Fruit fly (Drosophila melanogaster) Kc167 (cell line): ENCODE data around the gene lin-28.

Experiments
- Myc ChIP-seq: fragments of >200 bp; optimal IDR thresholded peaks from 2 replicates; lab custom pipeline; 2017; ENCODE audit warnings: missing external identifiers
- Sin3A ChIP-seq: fragments of >200 bp; optimal IDR thresholded peaks from 2 replicates; lab custom pipeline; 2018; ENCODE audit warnings: missing external identifiers
- h ChIP-seq: fragments of >200 bp; optimal IDR thresholded peaks from 3 replicates; lab custom pipeline; 2018; ENCODE audit warnings: missing external identifiers
- insv ChIP-seq: fragments of >200 bp; optimal IDR thresholded peaks from 3 replicates; lab custom pipeline; 2018; ENCODE audit warnings: missing external identifiers
- psq ChIP-seq: fragments of >200 bp; optimal IDR thresholded peaks from 2 replicates; lab custom pipeline; 2017; ENCODE audit warnings: missing external identifiers
- ttk ChIP-seq: sonication (Bioruptor generic); optimal IDR thresholded peaks from 2 replicates; lab custom pipeline; 2017; ENCODE audit warnings: missing external identifiers

lin-28 gene

DNA sequence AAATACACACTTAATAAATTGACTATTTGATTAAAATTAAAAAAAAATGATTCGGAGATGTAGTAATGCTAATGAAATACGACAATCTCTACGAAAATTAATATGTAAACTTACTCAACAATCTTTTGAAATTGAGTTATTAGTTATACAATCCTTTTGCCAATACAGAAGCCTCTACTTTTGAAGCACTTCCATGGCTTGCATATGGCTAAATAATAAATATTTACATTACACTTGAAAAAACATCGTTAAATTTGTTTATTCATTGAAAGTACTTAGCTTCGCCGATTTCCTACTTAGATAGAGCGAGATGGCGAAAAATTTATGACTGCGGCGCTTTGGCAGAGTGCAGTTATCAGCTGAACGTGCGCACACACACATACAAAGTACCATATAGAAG is 13.8 kb upstream of the lin-28 start:
- TF ChIP-seq psq (lab: Kevin White, UChicago) (no peak), Sin3A (no peak), Myc (lab: Kevin White, UChicago) (no peak), h (lab: Kevin White, UChicago) (no peak), ttk (lab: Kevin White, UChicago) (no peak), insv (no peak)

DNA sequence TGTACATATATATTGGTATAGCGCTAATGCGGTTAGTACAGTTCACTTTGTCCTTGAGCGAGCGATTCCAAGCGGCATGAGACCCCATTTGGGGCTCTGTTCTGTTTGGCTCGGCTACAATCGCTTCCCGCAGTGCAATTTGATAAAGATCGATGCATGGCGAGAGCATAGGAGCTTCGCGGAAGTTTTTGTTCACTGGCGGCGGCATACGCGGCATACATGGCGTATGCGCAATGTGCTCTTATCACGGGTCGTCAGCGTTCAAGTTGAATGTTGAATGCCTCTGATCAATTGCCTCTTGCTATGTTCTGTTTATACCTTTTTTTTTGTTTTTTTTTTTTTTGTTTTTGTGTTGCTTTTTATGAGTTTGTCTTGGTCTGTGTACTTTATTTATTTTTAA is 13.4 kb upstream of the lin-28 start:
- TF ChIP-seq insv (no peak), Myc (lab: Kevin White, UChicago) (no peak), Sin3A (no peak), h (lab: Kevin White, UChicago) (no peak), ttk (lab: Kevin White, UChicago) (no peak), psq (lab: Kevin White, UChicago) (no peak)

DNA sequence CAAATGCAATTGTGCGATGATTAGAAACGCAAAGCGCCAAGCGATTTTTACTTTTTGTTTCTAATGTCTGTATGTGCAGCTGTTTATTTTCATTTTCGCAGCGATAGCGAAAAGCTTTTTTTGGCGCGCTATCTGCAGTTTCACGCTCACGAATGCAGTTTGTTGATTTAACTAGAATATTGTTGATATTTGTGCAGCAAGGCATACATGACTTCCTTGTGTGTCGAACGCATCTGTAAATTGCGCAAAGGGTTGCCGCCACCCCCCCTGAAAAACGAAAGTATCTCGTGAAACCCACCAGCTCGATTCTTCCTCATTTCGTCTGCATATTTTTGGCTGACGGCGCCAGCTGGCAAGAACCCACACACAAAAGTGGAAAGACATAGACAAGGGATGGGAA is 12.9 kb upstream of the lin-28 start:
- TF ChIP-seq ttk (lab: Kevin White, UChicago): no peak
- TF ChIP-seq Sin3A: no peak
- no peak for TF ChIP-seq insv
- no peak for TF ChIP-seq psq (lab: Kevin White, UChicago)
- TF ChIP-seq h (lab: Kevin White, UChicago): no peak
- no peak for TF ChIP-seq Myc (lab: Kevin White, UChicago)

dm6 chr3L:5642837-5643236 is 11.6 kb upstream of the lin-28 start:
- TF ChIP-seq psq (lab: Kevin White, UChicago) (no peak), Sin3A (no peak), Myc (lab: Kevin White, UChicago) (no peak), insv (no peak), h (lab: Kevin White, UChicago) (no peak), ttk (lab: Kevin White, UChicago) (no peak)

- TF ChIP-seq h (lab: Kevin White, UChicago) (no peak), Sin3A (no peak), ttk (lab: Kevin White, UChicago) (no peak), insv (no peak), Myc (lab: Kevin White, UChicago) (no peak), psq (lab: Kevin White, UChicago) (no peak)
Measured at dm6 chr3L:5643733-5644132, 10.7 kb upstream of the lin-28 start.

dm6 chr3L:5654955-5655750 is 672 bp downstream of the lin-28 start:
- TF ChIP-seq Myc (lab: Kevin White, UChicago): no peak
- no peak for TF ChIP-seq ttk (lab: Kevin White, UChicago)
- TF ChIP-seq insv: no peak
- no peak for TF ChIP-seq psq (lab: Kevin White, UChicago)
- TF ChIP-seq Sin3A: no peak
- no peak for TF ChIP-seq h (lab: Kevin White, UChicago)

dm6 chr3L:5655751-5656276 is 1.3 kb downstream of the lin-28 start:
- no peak for TF ChIP-seq insv

DNA sequence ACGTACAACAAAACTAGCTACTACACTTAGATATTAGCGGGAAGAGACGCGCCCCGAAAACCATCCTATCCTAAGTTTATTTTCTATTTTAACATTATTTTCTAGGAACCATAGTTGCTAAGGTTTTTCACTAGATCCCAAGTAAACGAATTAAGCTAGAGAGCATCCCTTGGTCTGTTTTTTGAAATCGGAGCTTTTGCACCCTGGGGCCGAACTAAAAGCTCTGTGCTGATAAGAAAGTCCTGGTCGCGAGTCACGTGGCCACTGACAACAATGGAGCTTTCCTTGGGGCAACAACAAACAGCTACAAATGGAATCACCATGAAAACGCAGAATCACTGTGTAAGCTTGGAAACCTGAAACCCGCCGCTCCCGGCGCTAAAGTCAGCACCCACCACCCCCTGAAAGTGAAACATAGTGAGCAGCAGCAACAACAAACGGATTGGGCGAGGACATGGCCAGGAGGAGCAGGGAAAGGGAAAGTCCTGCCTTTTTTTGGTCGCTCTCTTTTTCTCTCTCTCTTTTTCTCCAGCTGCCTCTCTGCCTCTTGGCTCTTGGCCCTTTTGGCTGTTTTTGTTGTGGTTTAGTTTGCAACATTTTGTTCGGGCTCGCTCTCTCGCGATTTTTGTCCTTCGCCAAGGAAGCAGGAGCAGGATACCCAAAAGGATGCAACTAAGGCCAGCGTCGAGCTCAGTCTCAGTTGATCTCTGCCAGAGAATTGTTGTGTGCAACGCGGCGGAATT is 2.9 kb downstream of the lin-28 start, which contains the start of gene sif:
Gene sif, plus strand, starts transcription at position 693 of the 743 bp plus-strand sequence.
- TF ChIP-seq insv (no peak), Myc (lab: Kevin White, UChicago) (no peak), psq (lab: Kevin White, UChicago) (no peak), h (lab: Kevin White, UChicago) (no peak), ttk (lab: Kevin White, UChicago) (no peak), Sin3A (no peak)

DNA sequence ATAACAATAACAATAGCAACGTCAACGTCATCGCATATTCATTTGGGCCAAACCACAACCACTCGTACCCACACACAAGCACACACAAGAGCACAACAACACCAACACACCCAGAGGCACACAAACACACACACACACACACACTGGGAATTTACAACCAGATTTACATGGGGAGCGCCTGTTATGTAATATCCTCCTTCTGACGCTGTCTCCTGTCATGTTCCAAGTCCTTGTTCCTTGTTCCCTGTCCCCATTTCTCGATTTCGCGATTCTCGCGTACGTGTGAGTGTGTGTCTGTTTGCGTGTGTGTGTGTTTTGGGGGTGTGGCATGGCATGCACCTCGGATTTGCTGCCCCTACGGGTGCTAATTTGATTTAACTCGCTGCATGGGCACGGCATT is 3.9 kb downstream of the lin-28 start:
- no peak for TF ChIP-seq ttk (lab: Kevin White, UChicago)
- TF ChIP-seq psq (lab: Kevin White, UChicago): no peak
- no peak for TF ChIP-seq h (lab: Kevin White, UChicago)
- no peak for TF ChIP-seq Myc (lab: Kevin White, UChicago)
- no peak for TF ChIP-seq insv

DNA sequence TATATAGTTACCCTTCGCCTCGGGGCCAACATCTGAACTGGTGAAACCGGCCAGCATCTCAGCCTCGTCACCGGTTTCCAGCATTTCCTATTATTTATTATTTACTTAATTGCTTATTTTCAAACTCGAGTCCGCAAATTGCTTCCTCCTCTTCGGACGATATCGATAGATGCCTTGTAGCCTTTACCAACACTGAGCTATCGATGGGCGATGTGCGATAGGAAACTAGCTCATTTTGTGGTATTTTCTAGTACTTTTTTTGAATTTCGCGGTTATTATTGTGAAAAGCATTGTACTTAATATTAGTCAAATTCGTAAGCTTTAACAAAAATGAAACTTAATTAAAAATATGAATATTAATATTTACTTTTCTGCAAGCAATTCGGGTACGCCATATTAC is 7.6 kb downstream of the lin-28 start, which contains the start of gene Sse:
Gene Sse, minus strand, starts transcription at position 177 of the 400 bp plus-strand sequence.
- TF ChIP-seq insv (no peak), ttk (lab: Kevin White, UChicago) (no peak), Sin3A (no peak), Myc (lab: Kevin White, UChicago) (no peak), h (lab: Kevin White, UChicago) (no peak), psq (lab: Kevin White, UChicago) (no peak)

dm6 chr3L:5663250-5663649 is 8.8 kb downstream of the lin-28 start:
- TF ChIP-seq ttk (lab: Kevin White, UChicago): no peak
